Fruit fly (Drosophila melanogaster) whole organism, embryonic: Measurements from ENCODE around the gene CG17906.

ENCODE experiments used
- Ada2b ChIP-seq: fragments of 200-800 bp; sonication (Bioruptor generic); IDR thresholded peaks from 2 replicates; pipeline ENCODE4 v1.3.6; 2022; ENCODE audit warnings: missing biosample characterization, missing genetic modification characterization
- Asciz ChIP-seq: fragments of 200-800 bp; sonication (Bioruptor generic); optimal IDR thresholded peaks from 2 replicates; lab custom pipeline; 2017; ENCODE audit warnings: missing biosample characterization, mild to moderate bottlenecking, missing genetic modification characterization, missing genetic modification reagents
- CG10462 ChIP-seq: fragments of 200-800 bp; sonication (Bioruptor generic); optimal IDR thresholded peaks from 2 replicates; lab custom pipeline; 2016; ENCODE audit warnings: missing biosample characterization, missing genetic modification characterization
- CG10979 ChIP-seq: fragments of 200-800 bp; sonication (Bioruptor generic); optimal IDR thresholded peaks from 2 replicates; lab custom pipeline; 2018; ENCODE audit warnings: missing biosample characterization, mild to moderate bottlenecking, missing genetic modification characterization, moderate library complexity
- CG11456 ChIP-seq: fragments of 200-800 bp; sonication (Bioruptor generic); IDR thresholded peaks from 3 replicates; pipeline ENCODE4 v1.3.6; 2022; ENCODE audit warnings: missing biosample characterization, missing genetic modification characterization
- CG12155 ChIP-seq: fragments of 200-800 bp; sonication (Bioruptor generic); optimal IDR thresholded peaks from 3 replicates; lab custom pipeline; 2016; ENCODE audit warnings: missing biosample characterization, missing genetic modification characterization
- CG14860 ChIP-seq: fragments of 200-800 bp; sonication (Bioruptor generic); IDR thresholded peaks from 3 replicates; pipeline ENCODE4 v1.3.6; 2022; ENCODE audit warnings: missing biosample characterization, missing genetic modification characterization; ENCODE audit not compliant: partially characterized antibody
- CG15073 ChIP-seq: fragments of 200-800 bp; sonication (Bioruptor generic); optimal IDR thresholded peaks from 2 replicates; lab custom pipeline; 2016; ENCODE audit warnings: missing biosample characterization, missing genetic modification characterization
- CG15696 ChIP-seq: fragments of 200-800 bp; sonication (Bioruptor generic); optimal IDR thresholded peaks from 2 replicates; lab custom pipeline; 2019; ENCODE audit warnings: missing biosample characterization, mild to moderate bottlenecking, missing genetic modification characterization, moderate library complexity
- CG17361 ChIP-seq: fragments of 200-800 bp; sonication (Bioruptor generic); IDR thresholded peaks from 3 replicates; pipeline ENCODE4 v1.3.6; 2022; ENCODE audit warnings: missing biosample characterization, missing genetic modification characterization
- CG17612 ChIP-seq: fragments of 200-800 bp; sonication (Bioruptor generic); IDR thresholded peaks from 2 replicates; pipeline ENCODE4 v1.3.6; 2022; ENCODE audit warnings: missing biosample characterization, missing genetic modification characterization
- CG17829 ChIP-seq: fragments of 200-800 bp; optimal IDR thresholded peaks from 2 replicates; lab custom pipeline; 2019; ENCODE audit warnings: missing biosample characterization, mild to moderate bottlenecking, missing genetic modification characterization, moderate library complexity
- CG1792 ChIP-seq: fragments of 200-800 bp; sonication (Bioruptor generic); optimal IDR thresholded peaks from 2 replicates; lab custom pipeline; 2016; ENCODE audit warnings: missing biosample characterization, missing genetic modification characterization
- CG18262 ChIP-seq: fragments of 200-800 bp; optimal IDR thresholded peaks from 3 replicates; lab custom pipeline; 2019; ENCODE audit warnings: missing biosample characterization, mild to moderate bottlenecking, missing genetic modification characterization, moderate library complexity
- CG3065 ChIP-seq: fragments of 200-800 bp; sonication (Bioruptor generic); optimal IDR thresholded peaks from 2 replicates; lab custom pipeline; 2016; ENCODE audit warnings: missing biosample characterization, missing genetic modification characterization
- CG3281 ChIP-seq: fragments of 200-800 bp; sonication (Bioruptor generic); optimal IDR thresholded peaks from 3 replicates; lab custom pipeline; 2017; ENCODE audit warnings: missing biosample characterization, mild to moderate bottlenecking, missing genetic modification characterization
- CG6254 ChIP-seq: fragments of 200-800 bp; sonication (Bioruptor generic); optimal IDR thresholded peaks from 3 replicates; lab custom pipeline; 2017; ENCODE audit warnings: mild to moderate bottlenecking, missing biosample characterization, missing genetic modification reagents, missing genetic modification characterization
- CG8388 ChIP-seq: fragments of 200-800 bp; sonication (Bioruptor generic); optimal IDR thresholded peaks from 2 replicates; lab custom pipeline; 2019; ENCODE audit warnings: missing biosample characterization, mild to moderate bottlenecking, missing genetic modification characterization, moderate library complexity
- CG9609 ChIP-seq: fragments of 200-800 bp; sonication (Bioruptor generic); optimal IDR thresholded peaks from 3 replicates; lab custom pipeline; 2016; ENCODE audit warnings: missing biosample characterization, missing genetic modification characterization
- CTCF ChIP-seq: fragments of 200-800 bp; sonication (Bioruptor generic); optimal IDR thresholded peaks from 2 replicates; lab custom pipeline; 2017; ENCODE audit warnings: missing biosample characterization, mild to moderate bottlenecking, missing genetic modification characterization, moderate library complexity
- Deaf1 ChIP-seq: fragments of 200-800 bp; optimal IDR thresholded peaks from 3 replicates; lab custom pipeline; 2019; ENCODE audit warnings: missing biosample characterization, mild to moderate bottlenecking, missing genetic modification characterization, moderate library complexity
- E2f2 ChIP-seq: fragments of 200-800 bp; sonication (Bioruptor generic); IDR thresholded peaks from 2 replicates; pipeline ENCODE4 v1.3.6; 2022; ENCODE audit warnings: missing biosample characterization, missing genetic modification characterization
- Fer1 ChIP-seq: fragments of 200-800 bp; sonication (Bioruptor generic); optimal IDR thresholded peaks from 2 replicates; lab custom pipeline; 2017; ENCODE audit warnings: missing biosample characterization, mild to moderate bottlenecking, missing genetic modification characterization
- H2.0 ChIP-seq: fragments of 200-800 bp; sonication (Bioruptor generic); IDR thresholded peaks from 2 replicates; pipeline ENCODE4 v1.3.6; 2022; ENCODE audit warnings: missing biosample characterization, missing genetic modification characterization
- Hr78 ChIP-seq, 2 experiments: fragments of 200-800 bp in 1 of 2; fragments of >200 bp in 1 of 2; sonication (Bioruptor generic) in 1 of 2; optimal IDR thresholded peaks; 2 replicates each; lab custom pipeline; 2017 to 2019; ENCODE audit warnings: missing biosample characterization in 2 of 2, missing genetic modification characterization in 2 of 2, mild to moderate bottlenecking in 1 of 2, moderate library complexity in 1 of 2
- NC2β ChIP-seq: fragments of 200-800 bp; sonication (Bioruptor generic); optimal IDR thresholded peaks from 2 replicates; lab custom pipeline; 2016; ENCODE audit warnings: missing biosample characterization, missing genetic modification characterization
- Nf-YA ChIP-seq: fragments of 200-800 bp; sonication (Bioruptor generic); IDR thresholded peaks from 2 replicates; pipeline ENCODE4 v1.3.6; 2022; ENCODE audit warnings: missing biosample characterization, missing genetic modification characterization
- Oaz ChIP-seq: fragments of 200-800 bp; sonication (Bioruptor generic); IDR thresholded peaks from 2 replicates; pipeline ENCODE4 v1.3.6; 2022; ENCODE audit warnings: missing biosample characterization, missing genetic modification characterization
- Pdp1 ChIP-seq, 2 experiments: fragments of 200-800 bp; sonication (Bioruptor generic); optimal IDR thresholded peaks; 3 replicates each; lab custom pipeline; 2016; ENCODE audit warnings: missing biosample characterization in 2 of 2, missing genetic modification characterization in 2 of 2, mild to moderate bottlenecking in 1 of 2, moderate library complexity in 1 of 2
- TFAM ChIP-seq: fragments of 200-800 bp; sonication (Bioruptor generic); optimal IDR thresholded peaks from 2 replicates; lab custom pipeline; 2017; ENCODE audit warnings: missing biosample characterization, missing genetic modification characterization, inconsistent platforms
- az2 ChIP-seq: fragments of 200-800 bp; sonication (Bioruptor generic); optimal IDR thresholded peaks from 3 replicates; lab custom pipeline; 2016; ENCODE audit warnings: missing biosample characterization, missing genetic modification characterization
- gce ChIP-seq: fragments of 200-800 bp; sonication (Bioruptor generic); IDR thresholded peaks from 3 replicates; pipeline ENCODE4 v1.3.6; 2022; ENCODE audit warnings: missing biosample characterization, missing genetic modification characterization
- hb ChIP-seq: fragments of 200-800 bp; sonication (Bioruptor generic); IDR thresholded peaks from 3 replicates; pipeline ENCODE4 v1.3.6; 2022; ENCODE audit warnings: missing biosample characterization, missing genetic modification characterization; ENCODE audit not compliant: partially characterized antibody
- kah ChIP-seq: fragments of 200-800 bp; sonication (Bioruptor generic); optimal IDR thresholded peaks from 2 replicates; lab custom pipeline; 2018; ENCODE audit warnings: missing biosample characterization, mild to moderate bottlenecking, missing genetic modification characterization
- mld ChIP-seq: fragments of 200-800 bp; sonication (Bioruptor generic); IDR thresholded peaks from 3 replicates; pipeline ENCODE4 v1.3.6; 2022; ENCODE audit warnings: missing biosample characterization, missing genetic modification characterization; ENCODE audit not compliant: partially characterized antibody
- pb ChIP-seq: fragments of 200-800 bp; sonication (Bioruptor generic); optimal IDR thresholded peaks from 3 replicates; lab custom pipeline; 2016; ENCODE audit warnings: missing biosample characterization, missing genetic modification characterization
- pita ChIP-seq: fragments of 200-800 bp; sonication (Bioruptor generic); optimal IDR thresholded peaks from 2 replicates; lab custom pipeline; 2017; ENCODE audit warnings: missing biosample characterization, mild to moderate bottlenecking, missing genetic modification characterization
- rib ChIP-seq: fragments of 200-800 bp; sonication (Bioruptor generic); IDR thresholded peaks from 2 replicates; pipeline ENCODE4 v1.3.6; 2022; ENCODE audit warnings: missing biosample characterization, missing genetic modification characterization
- shn ChIP-seq: fragments of 200-800 bp; sonication (Bioruptor generic); optimal IDR thresholded peaks from 3 replicates; lab custom pipeline; 2016; ENCODE audit warnings: missing biosample characterization, missing genetic modification characterization
- sima ChIP-seq: fragments of 200-800 bp; sonication (Bioruptor generic); optimal IDR thresholded peaks from 2 replicates; lab custom pipeline; 2016; ENCODE audit warnings: missing biosample characterization, missing genetic modification characterization
- slbo ChIP-seq: fragments of 200-800 bp; sonication (Bioruptor generic); IDR thresholded peaks from 2 replicates; pipeline ENCODE4 v1.3.6; 2022; ENCODE audit warnings: missing biosample characterization, missing genetic modification characterization
- sob ChIP-seq: fragments of 200-800 bp; sonication (Bioruptor generic); IDR thresholded peaks from 2 replicates; pipeline ENCODE4 v1.3.6; 2022; ENCODE audit warnings: missing biosample characterization, missing genetic modification characterization
- sqz ChIP-seq: fragments of 200-800 bp; sonication (Bioruptor generic); optimal IDR thresholded peaks from 3 replicates; lab custom pipeline; 2018; ENCODE audit warnings: missing biosample characterization, mild to moderate bottlenecking, missing genetic modification characterization
- tup ChIP-seq: fragments of 200-800 bp; sonication (Bioruptor generic); optimal IDR thresholded peaks from 2 replicates; lab custom pipeline; 2016; ENCODE audit warnings: missing biosample characterization, mild to moderate bottlenecking, missing genetic modification characterization, moderate library complexity
- zf30C ChIP-seq: fragments of 200-800 bp; sonication (Bioruptor generic); optimal IDR thresholded peaks from 3 replicates; lab custom pipeline; 2018; ENCODE audit warnings: missing biosample characterization, mild to moderate bottlenecking, missing genetic modification characterization
- zfh1 ChIP-seq: fragments of 200-800 bp; sonication (Bioruptor generic); IDR thresholded peaks from 3 replicates; pipeline ENCODE4 v1.3.6; 2022; ENCODE audit warnings: missing biosample characterization, missing genetic modification characterization

CG17906 gene

dm6 chr2L:8982584-8983302 is 11.4 kb upstream of the CG17906 start (continued):
- TF ChIP-seq CG8388 (GFP tag; lab: Kevin White, UChicago), result peak; percentile 31

- TF ChIP-seq sob (GFP tag; lab: Robert Waterston, UW) (peak; percentile 96), pita (GFP tag; lab: Kevin White, UChicago) (no peak), E2f2 (GFP tag; lab: Robert Waterston, UW) (peak; percentile 79), az2 (GFP tag; lab: Kevin White, UChicago) (peak; percentile 93), TFAM (GFP tag; lab: Kevin White, UChicago) (peak; percentile 68), CG17361 (GFP tag; lab: Robert Waterston, UW) (peak; percentile 91), CG18262 (tag; lab: Kevin White, UChicago) (peak; percentile 94), rib (peak; percentile 93), CG8388 (GFP tag; lab: Kevin White, UChicago) (peak; percentile 94), CG17612 (GFP tag; lab: Robert Waterston, UW) (peak; percentile 87), CG11456 (GFP tag; lab: Robert Waterston, UW) (no peak; the same call in 1 of the 3 replicates), sima (GFP tag; lab: Kevin White, UChicago) (no peak), mld (no peak), Asciz (GFP tag; lab: Kevin White, UChicago) (peak; percentile 90), CG10462 (peak; percentile 85), gce (GFP tag; lab: Robert Waterston, UW) (peak; percentile 93), CG14860 (GFP tag; lab: Robert Waterston, UW) (no peak), CG15073 (GFP tag; lab: Kevin White, UChicago) (peak; percentile 56), zfh1 (peak; percentile 94), Oaz (GFP tag; lab: Robert Waterston, UW) (peak; percentile 87), CG12155 (GFP tag; lab: Kevin White, UChicago) (peak; percentile 88), Fer1 (GFP tag; lab: Kevin White, UChicago) (peak; percentile 94), CTCF (GFP tag; lab: Kevin White, UChicago) (peak; percentile 50), NC2β (peak; percentile 83), Pdp1 (GFP tag; optimal IDR thresholded peaks at IDR 0.05; lab: Kevin White, UChicago) (peak; percentile 85 to 87), pb (GFP tag; lab: Kevin White, UChicago) (peak; percentile 62), kah (GFP tag; lab: Kevin White, UChicago) (peak; percentile 68), CG3281 (peak; percentile 90), Ada2b (GFP tag; lab: Robert Waterston, UW) (peak; percentile 94), CG3065 (peak; percentile 72), shn (GFP tag; lab: Kevin White, UChicago) (peak; percentile 3), Deaf1 (tag; lab: Kevin White, UChicago) (peak; percentile 82), zf30C (peak; percentile 75), slbo (GFP tag; lab: Robert Waterston, UW) (peak; percentile 94), CG17829 (tag; lab: Kevin White, UChicago) (peak; percentile 96), CG1792 (peak; percentile 72), CG15696 (tag; lab: Kevin White, UChicago) (peak; percentile 73), CG9609 (GFP tag; lab: Kevin White, UChicago) (peak; percentile 69), hb (GFP tag; lab: Robert Waterston, UW) (no peak), CG6254 (peak; percentile 88), CG10979 (tag; lab: Kevin White, UChicago) (peak; percentile 94), Hr78 (GFP tag; optimal IDR thresholded peaks at IDR 0.05; lab: Kevin White, UChicago) (peak in 1 of 2 experiments; percentile 72), Nf-YA (peak; percentile 83), sqz (GFP tag; lab: Kevin White, UChicago) (peak; percentile 92), H2.0 (GFP tag; lab: Robert Waterston, UW) (peak; percentile 93), tup (GFP tag; lab: Kevin White, UChicago) (peak; percentile 75)
Measured at dm6 chr2L:8984614-8985318, 9.4 kb upstream of the CG17906 start, which contains the start of gene CG13101. TSS of gene CG13101 (minus strand) at chr2L:8984872.
